Fruit fly (Drosophila melanogaster): ENCODE data around the gene drd.

The drd gene

DNA sequence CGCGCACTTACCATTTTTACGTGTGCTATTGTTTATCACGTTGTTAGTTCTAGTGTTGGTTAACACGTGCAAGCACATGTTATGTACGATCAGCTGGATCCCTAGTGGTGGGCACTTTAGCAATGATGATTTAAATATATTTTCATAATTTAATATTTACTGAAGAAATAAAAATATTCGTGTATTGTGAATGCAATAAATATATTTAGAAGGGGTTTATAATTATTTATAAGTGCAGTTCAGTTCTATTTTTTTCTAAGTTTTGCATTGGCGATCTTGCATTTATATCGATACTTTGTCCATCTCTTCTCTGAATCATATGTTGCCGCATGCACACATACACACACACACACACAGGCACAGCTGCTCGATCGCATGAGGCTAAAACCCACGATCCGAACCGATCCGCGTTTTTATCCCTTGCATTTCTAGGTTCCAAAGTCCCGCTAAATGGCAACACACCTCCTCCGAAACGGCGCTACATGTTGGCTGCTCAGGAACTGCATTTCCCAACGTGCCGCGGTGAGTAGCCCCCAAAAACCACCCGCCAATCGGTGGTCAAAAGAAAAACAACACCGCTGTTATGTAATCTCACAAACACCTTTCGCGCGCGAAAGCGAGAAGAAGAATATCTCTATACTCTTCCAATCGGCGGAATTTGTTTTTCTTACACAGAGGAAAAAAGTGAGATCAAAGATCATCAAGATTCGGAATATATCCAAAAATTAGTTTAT lies 39.6 kb upstream of the drd start, which contains the start of the genes CG15027 and Dbct (continued):
- no peak for TF ChIP-seq HLHmδ (GFP tag; optimal IDR thresholded peaks at IDR 0.05)
- TF ChIP-seq btn (GFP tag; optimal IDR thresholded peaks at IDR 0.05), result no peak
- no peak for TF ChIP-seq CG10462 (GFP tag; optimal IDR thresholded peaks at IDR 0.05)
- TF ChIP-seq wdn (GFP tag; IDR thresholded peaks at IDR 0.05), result 0 out of 2 replicates have a peak, but pooled peaks have one; percentile 30
- TF ChIP-seq NfI (GFP tag; optimal IDR thresholded peaks at IDR 0.05), result peak; percentile 55
- peak; percentile 66; the same call in 1 of the 3 replicates for TF ChIP-seq CG11456 (GFP tag; IDR thresholded peaks at IDR 0.05)
- peak; percentile 64 for TF ChIP-seq CG12659 (GFP tag; optimal IDR thresholded peaks at IDR 0.05)
- TF ChIP-seq nerfin-2 (GFP tag; IDR thresholded peaks at IDR 0.05; ENCODE audit: partially characterized antibody), result no peak
- TF ChIP-seq chif (GFP tag; optimal IDR thresholded peaks at IDR 0.05), result peak in 1 of 2 experiments; percentile 5
- TF ChIP-seq CG16863 (GFP tag; optimal IDR thresholded peaks at IDR 0.05), result no peak
- peak; percentile 75 for TF ChIP-seq dmrt11E (tag; optimal IDR thresholded peaks at IDR 0.05)
- peak; percentile 73 for TF ChIP-seq sug (tag; optimal IDR thresholded peaks at IDR 0.05)
- no peak for TF ChIP-seq pb (GFP tag; optimal IDR thresholded peaks at IDR 0.05)
- TF ChIP-seq Sry-δ (GFP tag; optimal IDR thresholded peaks at IDR 0.05), result peak; percentile 74
- TF ChIP-seq br (optimal IDR thresholded peaks at IDR 0.05), result no peak
- no peak for TF ChIP-seq CG1792 (GFP tag; optimal IDR thresholded peaks at IDR 0.05)
- no peak for TF ChIP-seq CG7786 (GFP tag; optimal IDR thresholded peaks at IDR 0.05)
- TF ChIP-seq hbn (GFP tag; IDR thresholded peaks at IDR 0.05; ENCODE audit: partially characterized antibody), result peak; percentile 64; the same call in 1 of the 2 replicates
- 0 out of 4 replicates have a peak, but pooled peaks have one; percentile 62 for TF ChIP-seq chinmo (GFP tag; IDR thresholded peaks at IDR 0.05; ENCODE audit: partially characterized antibody)
- TF ChIP-seq CG11696 (GFP tag; IDR thresholded peaks at IDR 0.05), result 0 out of 2 replicates have a peak, but pooled peaks have one; percentile 24
- TF ChIP-seq CG15073 (GFP tag; optimal IDR thresholded peaks at IDR 0.05), result no peak
- TF ChIP-seq mld (GFP tag; IDR thresholded peaks at IDR 0.05; ENCODE audit: partially characterized antibody), result 0 out of 3 replicates have a peak, but pooled peaks have one; percentile 49
- peak; percentile 33; the same call in 1 of the 2 replicates for TF ChIP-seq klu (GFP tag; IDR thresholded peaks at IDR 0.05)
- TF ChIP-seq CG14441 (GFP tag; IDR thresholded peaks at IDR 0.05), result peak; percentile 67
- no peak for TF ChIP-seq CrebB (tag; optimal IDR thresholded peaks at IDR 0.05)
- TF ChIP-seq CG10654 (GFP tag; optimal IDR thresholded peaks at IDR 0.05), result peak; percentile 64
- no peak for TF ChIP-seq dan (GFP tag; IDR thresholded peaks at IDR 0.05)
- TF ChIP-seq CG12071 (GFP tag; optimal IDR thresholded peaks at IDR 0.05), result no peak
- no peak for TF ChIP-seq HmgD (GFP tag; optimal IDR thresholded peaks at IDR 0.05)
- no peak for TF ChIP-seq oc (tag; optimal IDR thresholded peaks at IDR 0.05)
- no peak for TF ChIP-seq CG6175 (GFP tag; IDR thresholded peaks at IDR 0.05)
- TF ChIP-seq CG10959 (GFP tag; IDR thresholded peaks at IDR 0.05), result 0 out of 2 replicates have a peak, but pooled peaks have one; percentile 25
- TF ChIP-seq CG2120 (GFP tag; optimal IDR thresholded peaks at IDR 0.05), result peak; percentile 59
- TF ChIP-seq CG6272 (GFP tag; IDR thresholded peaks at IDR 0.05), result peak; percentile 74
- peak; percentile 57 for TF ChIP-seq tin (GFP tag; optimal IDR thresholded peaks at IDR 0.05)
- TF ChIP-seq CG7357 (GFP tag; IDR thresholded peaks at IDR 0.05), result 0 out of 3 replicates have a peak, but pooled peaks have one; percentile 35
- peak; percentile 32 to 99 for TF ChIP-seq Pdp1 (GFP tag; optimal IDR thresholded peaks at IDR 0.05)
- TF ChIP-seq ind (GFP tag; optimal IDR thresholded peaks at IDR 0.05), result peak; percentile 73
- no peak for TF ChIP-seq gcm2 (GFP tag; optimal IDR thresholded peaks at IDR 0.05)
- no peak for TF ChIP-seq ro (GFP tag; IDR thresholded peaks at IDR 0.05)
- peak; percentile 70 for TF ChIP-seq CG11504 (tag; optimal IDR thresholded peaks at IDR 0.05)
- peak in 1 of 2 experiments; percentile 30 for TF ChIP-seq insv (GFP tag; optimal IDR thresholded peaks at IDR 0.05)
- TF ChIP-seq CG7963 (GFP tag; IDR thresholded peaks at IDR 0.05; ENCODE audit: partially characterized antibody), result no peak
- peak; percentile 70 for TF ChIP-seq B-H2 (GFP tag; optimal IDR thresholded peaks at IDR 0.05)
- peak; percentile 59 for TF ChIP-seq CG4404 (GFP tag; IDR thresholded peaks at IDR 0.05)
- peak; percentile 72 for TF ChIP-seq CG12942 (GFP tag; optimal IDR thresholded peaks at IDR 0.05)
- TF ChIP-seq CG8478 (optimal IDR thresholded peaks at IDR 0.05), result no peak
- TF ChIP-seq CG2678 (tag; optimal IDR thresholded peaks at IDR 0.05), result peak; percentile 75
- no peak for TF ChIP-seq BtbVII (GFP tag; optimal IDR thresholded peaks at IDR 0.05)
- TF ChIP-seq danr (GFP tag; IDR thresholded peaks at IDR 0.05), result peak; percentile 64
